Worm (Caenorhabditis elegans): ENCODE results near the gene aptf-3.

DNA sequence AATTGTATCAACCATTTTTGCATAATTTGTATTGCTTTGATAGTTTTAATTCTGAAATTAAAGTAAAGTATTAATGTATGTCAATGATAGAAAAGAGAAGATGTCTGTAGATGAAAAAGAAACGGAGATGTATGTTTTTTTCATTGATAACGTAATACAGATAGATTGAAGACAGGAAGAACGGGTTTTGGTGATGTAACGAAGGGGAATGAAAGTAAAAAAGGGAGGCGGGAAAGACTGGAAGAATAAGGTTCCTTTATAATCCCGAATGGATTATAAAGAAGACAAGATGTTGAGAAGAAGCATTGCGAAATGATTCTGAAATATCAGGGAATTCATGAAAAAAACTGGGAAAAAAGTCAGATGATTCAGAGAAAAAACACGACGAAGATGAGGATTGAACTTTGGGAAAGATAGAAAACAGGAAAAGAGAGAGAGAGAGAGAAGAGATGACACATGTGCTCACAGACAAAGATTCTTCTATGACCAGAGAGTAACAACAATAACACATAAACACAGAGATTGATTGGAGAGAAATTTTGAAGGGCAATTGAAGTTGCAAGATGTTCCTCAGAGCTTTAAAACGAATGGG lies 8.9 kb upstream of the aptf-3 start, which contains the start of gene F54C9.11:
- TF ChIP-seq ahr-1 (tag; optimal IDR thresholded peaks at IDR 0.05): no peak
- TF ChIP-seq npax-4 (tag; optimal IDR thresholded peaks at IDR 0.05): no peak
- no peak for TF ChIP-seq nhr-232 (tag; optimal IDR thresholded peaks at IDR 0.05)
